Worm (Caenorhabditis elegans) whole organism, L4 larva: ENCODE measurements around the gene C18H2.5.

ENCODE experiments used
- ceh-82 ChIP-seq: sonication (generic microtip); optimal IDR thresholded peaks from 2 replicates; lab custom pipeline; 2017; ENCODE audit warnings: missing biosample characterization, missing genetic modification characterization
- lin-13 ChIP-seq: fragments of 150-350 bp; optimal IDR thresholded peaks from 2 replicates; lab custom pipeline; 2014; ENCODE audit warnings: missing biosample characterization, missing genetic modification reagents, missing genetic modification characterization
- lin-39 ChIP-seq: fragments of 150-350 bp; optimal IDR thresholded peaks from 2 replicates; lab custom pipeline; 2014; ENCODE audit warnings: missing biosample characterization, missing genetic modification reagents, missing genetic modification characterization
- nhr-28 ChIP-seq: fragments of 150-350 bp; optimal IDR thresholded peaks from 2 replicates; lab custom pipeline; 2014; ENCODE audit warnings: missing biosample characterization, missing genetic modification characterization
- pqm-1 ChIP-seq: sonication (generic microtip); optimal IDR thresholded peaks from 2 replicates; lab custom pipeline; 2017; ENCODE audit warnings: missing biosample characterization, missing genetic modification characterization
- unc-39 ChIP-seq: sonication (generic microtip); optimal IDR thresholded peaks from 2 replicates; lab custom pipeline; 2017; ENCODE audit warnings: missing biosample characterization, missing genetic modification characterization
- unc-62 ChIP-seq, 3 experiments: fragments of 150-350 bp in 1 of 3; sonication (generic microtip); optimal IDR thresholded peaks in 2 of 3; peaks in 1 of 3; 1 replicate in 1 of 3; 2 replicates in 2 of 3; lab custom pipeline; 2014 to 2017; ENCODE audit warnings: missing biosample characterization in 3 of 3, missing genetic modification characterization in 3 of 3, missing genetic modification reagents in 3 of 3, missing genotype in 1 of 3

ce11 chrIII:7718318-7718717 lies 24.1 kb upstream of the C18H2.5 start:
- TF ChIP-seq unc-39 (tag; lab: Kevin White, UChicago) (no peak), lin-39 (tag; lab: Kevin White, UChicago) (no peak), unc-62 (GFP tag; optimal IDR thresholded peaks at IDR 0.05 in 1 of 2; lab: Kevin White, UChicago) (peak in 1 of 2 experiments; percentile 41), unc-62 (tag; optimal IDR thresholded peaks at IDR 0.05; lab: Kevin White, UChicago) (no peak), lin-13 (peak; percentile 94), pqm-1 (tag; lab: Kevin White, UChicago) (peak; percentile 98), nhr-28 (tag; lab: Kevin White, UChicago) (peak; percentile 100), ceh-82 (tag; lab: Kevin White, UChicago) (no peak)
